Worm (Caenorhabditis elegans): ENCODE results near the gene col-142.

The col-142 gene

ce11 chrV:6870004-6870403, 39.0 kb downstream of the col-142 start, which contains the start of gene frpr-18:
Gene frpr-18 (plus strand): TSS chrV:6870304.
- no peak for TF ChIP-seq sdz-38 (tag; optimal IDR thresholded peaks at IDR 0.05)
- TF ChIP-seq mxl-1 (tag; optimal IDR thresholded peaks at IDR 0.05) = no peak
- TF ChIP-seq unc-62 (GFP tag; optimal IDR thresholded peaks at IDR 0.05) = no peak
- TF ChIP-seq attf-3 (GFP tag; conservative IDR thresholded peaks at IDR 0.05) = no peak
- no peak for TF ChIP-seq zfh-2 (GFP tag; conservative IDR thresholded peaks at IDR 0.05)
- no peak for TF ChIP-seq Y53F4B.3 (GFP tag; IDR thresholded peaks at IDR 0.05)
- no peak for TF ChIP-seq tbp1 (GFP tag; optimal IDR thresholded peaks at IDR 0.05)
- no peak for TF ChIP-seq aptf-2 (GFP tag; conservative IDR thresholded peaks at IDR 0.05)
- TF ChIP-seq egrh-3 (GFP tag; IDR thresholded peaks at IDR 0.05) = no peak
- TF ChIP-seq nfya-2 (GFP tag; IDR thresholded peaks at IDR 0.05) = no peak
- TF ChIP-seq ztf-18 (tag; optimal IDR thresholded peaks at IDR 0.05) = no peak
- no peak for TF ChIP-seq Y79H2A.3 (GFP tag; conservative IDR thresholded peaks at IDR 0.05)

DNA sequence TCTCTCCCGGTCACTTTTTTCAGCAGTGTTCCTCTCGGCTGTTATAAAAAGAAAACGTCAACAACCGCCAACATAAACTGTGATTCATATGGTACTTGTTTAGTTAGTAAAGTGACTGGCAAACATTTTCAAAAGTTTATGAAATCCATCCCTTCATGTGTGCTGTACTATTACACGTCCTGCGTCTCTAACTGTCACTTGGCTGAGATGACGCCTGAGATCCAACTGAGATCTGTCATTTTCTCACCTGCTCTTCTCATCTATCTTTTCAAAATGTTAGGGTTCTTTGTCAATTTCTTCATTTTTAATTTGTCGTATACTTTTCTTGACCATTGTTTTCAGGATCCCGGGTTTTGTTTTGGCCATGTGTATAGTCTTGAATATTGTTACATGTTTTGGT, 43.8 kb downstream of the col-142 start:
- TF ChIP-seq Y56A3A.18 (GFP tag; IDR thresholded peaks at IDR 0.05) (no peak), ztf-22 (GFP tag; optimal IDR thresholded peaks at IDR 0.05) (no peak), aptf-2 (GFP tag; conservative IDR thresholded peaks at IDR 0.05) (no peak), attf-3 (GFP tag; conservative IDR thresholded peaks at IDR 0.05) (no peak), F55B11.4 (tag; optimal IDR thresholded peaks at IDR 0.05; ENCODE audit: borderline replicate concordance, insufficient read depth) (no peak), let-526 (GFP tag; IDR thresholded peaks at IDR 0.05) (no peak), snpc-3.4 (tag; optimal IDR thresholded peaks at IDR 0.05) (no peak), K12H6.12 (tag; optimal IDR thresholded peaks at IDR 0.05) (no peak)

- no peak for TF ChIP-seq ZK185.1 (tag; optimal IDR thresholded peaks at IDR 0.05; ENCODE audit: poor library complexity, severe bottlenecking)
- TF ChIP-seq mel-28 (tag; optimal IDR thresholded peaks at IDR 0.05; ENCODE audit: borderline replicate concordance) = no peak
- no peak for TF ChIP-seq lag-1 (GFP tag; IDR thresholded peaks at IDR 0.05)
- no peak for TF ChIP-seq ztf-22 (GFP tag; optimal IDR thresholded peaks at IDR 0.05)
- no peak for TF ChIP-seq athp-1 (tag; optimal IDR thresholded peaks at IDR 0.05)
- no peak for TF ChIP-seq pbrm-1 (GFP tag; IDR thresholded peaks at IDR 0.05)
- no peak for TF ChIP-seq rec-8 (tag; optimal IDR thresholded peaks at IDR 0.05)
- no peak for TF ChIP-seq let-607 (tag; optimal IDR thresholded peaks at IDR 0.05)
- TF ChIP-seq hrde-1 (tag; optimal IDR thresholded peaks at IDR 0.05; ENCODE audit: borderline replicate concordance) = no peak
- no peak for TF ChIP-seq lsl-1 (GFP tag; optimal IDR thresholded peaks at IDR 0.05)
- TF ChIP-seq xnd-1 (tag; optimal IDR thresholded peaks at IDR 0.05) = no peak
- no peak for TF ChIP-seq lin-35 (GFP tag; optimal IDR thresholded peaks at IDR 0.05)
- no peak for TF ChIP-seq ceh-27 (GFP tag; optimal IDR thresholded peaks at IDR 0.05)
- TF ChIP-seq aptf-2 (GFP tag; conservative IDR thresholded peaks at IDR 0.05) = no peak
- TF ChIP-seq T26A5.8 (tag; optimal IDR thresholded peaks at IDR 0.05) = no peak
Measured at ce11 chrV:6875795-6876194, 44.8 kb downstream of the col-142 start.

ce11 chrV:6876763-6877515, 46.0 kb downstream of the col-142 start:
- TF ChIP-seq lin-54 (GFP tag; optimal IDR thresholded peaks at IDR 0.05) = no peak
- TF ChIP-seq hlh-12 (tag; optimal IDR thresholded peaks at IDR 0.05) = no peak
- no peak for TF ChIP-seq cebp-1 (GFP tag; IDR thresholded peaks at IDR 0.05)
- peak; percentile 17 for TF ChIP-seq cebp-1 (tag; optimal IDR thresholded peaks at IDR 0.05)
- TF ChIP-seq nhr-179 (tag; optimal IDR thresholded peaks at IDR 0.05) = no peak

All from whole organism, young adult.